Fruit fly (Drosophila melanogaster) whole organism, embryonic: ENCODE data around the gene Cubn.
A peak's percentile ranks its signal among the peaks of the same experiment; 100 is the strongest.

Experiments
- Adf1 ChIP-seq: fragments of 200-800 bp; sonication (Bioruptor generic); IDR thresholded peaks from 2 replicates; pipeline ENCODE4 v1.3.6; 2022; ENCODE audit warnings: missing biosample characterization, missing genetic modification characterization
- Awh ChIP-seq: fragments of 200-800 bp; sonication (Bioruptor generic); IDR thresholded peaks from 2 replicates; pipeline ENCODE4, ENCODE4 v1.3.6; 2022; ENCODE audit warnings: missing biosample characterization, missing genetic modification characterization
- Bgb ChIP-seq: fragments of 200-800 bp; sonication (Bioruptor generic); IDR thresholded peaks from 2 replicates; pipeline ENCODE4 v1.3.6; 2022; ENCODE audit warnings: missing biosample characterization, missing genetic modification characterization; ENCODE audit not compliant: partially characterized antibody
- CG10321 ChIP-seq: fragments of 200-800 bp; sonication (Bioruptor generic); IDR thresholded peaks from 2 replicates; pipeline ENCODE4 v1.3.6; 2022; ENCODE audit warnings: missing biosample characterization, missing genetic modification characterization
- CG10543 ChIP-seq: fragments of 200-800 bp; sonication (Bioruptor generic); optimal IDR thresholded peaks from 3 replicates; lab custom pipeline; 2017; ENCODE audit warnings: missing biosample characterization, mild to moderate bottlenecking, missing genetic modification characterization, moderate library complexity
- CG11560 ChIP-seq: fragments of 200-800 bp; sonication (Bioruptor generic); IDR thresholded peaks from 3 replicates; pipeline ENCODE4 v1.3.6; 2022; ENCODE audit warnings: missing biosample characterization, missing genetic modification characterization
- CG13123 ChIP-seq: fragments of 200-800 bp; sonication (Bioruptor generic); optimal IDR thresholded peaks from 2 replicates; lab custom pipeline; 2016; ENCODE audit warnings: missing biosample characterization, missing genetic modification characterization
- CG13287 ChIP-seq: fragments of 200-800 bp; sonication (Bioruptor generic); IDR thresholded peaks from 2 replicates; pipeline ENCODE4 v1.3.6; 2022; ENCODE audit warnings: missing biosample characterization, missing genetic modification characterization; ENCODE audit not compliant: partially characterized antibody
- CG30403 ChIP-seq: fragments of 200-800 bp; sonication (Bioruptor generic); optimal IDR thresholded peaks from 3 replicates; lab custom pipeline; 2016; ENCODE audit warnings: missing biosample characterization, missing genetic modification characterization
- CG3407 ChIP-seq: fragments of 200-800 bp; sonication (Bioruptor generic); optimal IDR thresholded peaks from 2 replicates; lab custom pipeline; 2018; ENCODE audit warnings: missing biosample characterization, mild to moderate bottlenecking, missing genetic modification characterization
- CG4854 ChIP-seq: fragments of 200-800 bp; sonication (Bioruptor generic); optimal IDR thresholded peaks from 2 replicates; lab custom pipeline; 2016; ENCODE audit warnings: missing biosample characterization, missing genetic modification characterization, inconsistent platforms
- CG7357 ChIP-seq: fragments of 200-800 bp; sonication (Bioruptor generic); IDR thresholded peaks from 3 replicates; pipeline ENCODE4 v1.3.6; 2022; ENCODE audit warnings: missing biosample characterization, missing genetic modification characterization
- CG7963 ChIP-seq: fragments of 200-800 bp; sonication (Bioruptor generic); IDR thresholded peaks from 3 replicates; pipeline ENCODE4 v1.3.6; 2022; ENCODE audit warnings: missing biosample characterization, missing genetic modification characterization; ENCODE audit not compliant: partially characterized antibody
- CG9817 ChIP-seq: fragments of 200-800 bp; sonication (Bioruptor generic); optimal IDR thresholded peaks from 2 replicates; lab custom pipeline; 2018; ENCODE audit warnings: missing biosample characterization, mild to moderate bottlenecking, missing genetic modification characterization, moderate library complexity
- Camta ChIP-seq: fragments of 200-800 bp; sonication (Bioruptor generic); optimal IDR thresholded peaks from 2 replicates; lab custom pipeline; 2016; ENCODE audit warnings: missing biosample characterization, missing genetic modification characterization
- CoRest ChIP-seq: fragments of 200-800 bp; sonication (Bioruptor generic); optimal IDR thresholded peaks from 3 replicates; lab custom pipeline; 2018; ENCODE audit warnings: missing biosample characterization, mild to moderate bottlenecking, missing genetic modification characterization, moderate library complexity
- Fer3 ChIP-seq: fragments of 200-800 bp; sonication (Bioruptor generic); optimal IDR thresholded peaks from 2 replicates; lab custom pipeline; 2018; ENCODE audit warnings: missing biosample characterization, mild to moderate bottlenecking, missing genetic modification characterization, moderate library complexity
- H15 ChIP-seq: fragments of 200-800 bp; sonication (Bioruptor generic); IDR thresholded peaks from 3 replicates; pipeline ENCODE4 v1.3.6; 2022; ENCODE audit warnings: missing biosample characterization, missing genetic modification characterization
- Hmr ChIP-seq: fragments of 200-800 bp; sonication (Bioruptor generic); optimal IDR thresholded peaks from 3 replicates; lab custom pipeline; 2017; ENCODE audit warnings: mild to moderate bottlenecking, missing biosample characterization, missing genetic modification reagents, missing genetic modification characterization
- Med ChIP-seq: fragments of 200-800 bp; sonication (Bioruptor generic); peaks from one replicate; lab custom pipeline; 2016; ENCODE audit warnings: missing biosample characterization, missing genetic modification characterization, mild to moderate bottlenecking, inconsistent platforms, moderate library complexity
- NFAT ChIP-seq: fragments of 200-800 bp; sonication (Bioruptor generic); IDR thresholded peaks from 2 replicates; pipeline ENCODE4 v1.3.6; 2022; ENCODE audit warnings: missing biosample characterization, missing genetic modification characterization
- Tbp ChIP-seq: fragments of >200 bp; optimal IDR thresholded peaks from 2 replicates; lab custom pipeline; 2018; ENCODE audit warnings: missing biosample characterization, missing genetic modification characterization
- Trl ChIP-seq, 3 experiments: fragments of >200 bp in 2 of 3; fragments of 200-800 bp in 1 of 3; sonication (Bioruptor generic) in 1 of 3; optimal IDR thresholded peaks; 2 replicates in 1 of 3; 3 replicates in 2 of 3; lab custom pipeline; 2016 to 2017; ENCODE audit warnings: missing biosample characterization in 1 of 3, missing genetic modification characterization in 1 of 3
- abd-A ChIP-seq: fragments of 200-800 bp; sonication (Bioruptor generic); optimal IDR thresholded peaks from 3 replicates; lab custom pipeline; 2019; ENCODE audit warnings: missing biosample characterization, mild to moderate bottlenecking, missing genetic modification characterization, moderate library complexity
- ac ChIP-seq: fragments of 200-800 bp; sonication (Bioruptor generic); optimal IDR thresholded peaks from 3 replicates; lab custom pipeline; 2017; ENCODE audit warnings: missing biosample characterization, mild to moderate bottlenecking, missing genetic modification characterization
- chinmo ChIP-seq: fragments of 200-800 bp; sonication (Bioruptor generic); IDR thresholded peaks from 4 replicates; pipeline ENCODE4 v1.3.6; 2022; ENCODE audit warnings: missing biosample characterization, missing genetic modification characterization; ENCODE audit not compliant: partially characterized antibody
- ci ChIP-seq: fragments of 200-800 bp; sonication (Bioruptor generic); IDR thresholded peaks from 3 replicates; pipeline ENCODE4 v1.3.6; 2022; ENCODE audit warnings: missing biosample characterization, missing genetic modification characterization
- exex ChIP-seq: fragments of 200-800 bp; sonication (Bioruptor generic); optimal IDR thresholded peaks from 4 replicates; lab custom pipeline; 2018; ENCODE audit warnings: missing biosample characterization, mild to moderate bottlenecking, missing genetic modification characterization, moderate library complexity
- grn ChIP-seq: fragments of 200-800 bp; sonication (Bioruptor generic); optimal IDR thresholded peaks from 3 replicates; lab custom pipeline; 2017; ENCODE audit warnings: missing biosample characterization, missing genetic modification characterization
- gro ChIP-seq: fragments of 200-800 bp; sonication (Bioruptor generic); optimal IDR thresholded peaks from 2 replicates; lab custom pipeline; 2016; ENCODE audit warnings: missing biosample characterization, missing genetic modification characterization
- gsb ChIP-seq: fragments of 200-800 bp; sonication (Bioruptor generic); IDR thresholded peaks from 2 replicates; pipeline ENCODE4 v1.3.6; 2022; ENCODE audit warnings: missing biosample characterization, missing genetic modification characterization
- nerfin-1 ChIP-seq: fragments of 200-800 bp; sonication (Bioruptor generic); optimal IDR thresholded peaks from 3 replicates; lab custom pipeline; 2019; ENCODE audit warnings: missing biosample characterization, mild to moderate bottlenecking, missing genetic modification characterization, moderate library complexity
- onecut ChIP-seq: fragments of 200-800 bp; sonication (Bioruptor generic); IDR thresholded peaks from 2 replicates; pipeline ENCODE4 v1.3.6; 2022; ENCODE audit warnings: missing biosample characterization, missing genetic modification characterization
- pb ChIP-seq: fragments of 200-800 bp; sonication (Bioruptor generic); optimal IDR thresholded peaks from 3 replicates; lab custom pipeline; 2016; ENCODE audit warnings: missing biosample characterization, missing genetic modification characterization
- pros ChIP-seq: fragments of 200-800 bp; sonication (Bioruptor generic); optimal IDR thresholded peaks from 3 replicates; lab custom pipeline; 2019; ENCODE audit warnings: missing biosample characterization, mild to moderate bottlenecking, missing genetic modification characterization, moderate library complexity
- schlank ChIP-seq: fragments of 200-800 bp; sonication (Bioruptor generic); optimal IDR thresholded peaks from 2 replicates; lab custom pipeline; 2018; ENCODE audit warnings: missing biosample characterization, mild to moderate bottlenecking, missing genetic modification characterization
- sens ChIP-seq: fragments of 200-800 bp; sonication (Bioruptor generic); peaks from one replicate; lab custom pipeline; 2016; ENCODE audit warnings: missing biosample characterization, missing genetic modification characterization
- sr ChIP-seq: fragments of 200-800 bp; sonication (Bioruptor generic); IDR thresholded peaks from 3 replicates; pipeline ENCODE4 v1.3.6; 2022; ENCODE audit warnings: missing biosample characterization, missing genetic modification characterization
- sug ChIP-seq: fragments of 200-800 bp; optimal IDR thresholded peaks from 2 replicates; lab custom pipeline; 2019; ENCODE audit warnings: missing biosample characterization, mild to moderate bottlenecking, missing genetic modification characterization, moderate library complexity
- tin ChIP-seq: fragments of 200-800 bp; sonication (Bioruptor generic); optimal IDR thresholded peaks from 3 replicates; lab custom pipeline; 2016; ENCODE audit warnings: missing biosample characterization, missing genetic modification characterization
- tll ChIP-seq, 2 experiments: fragments of 200-800 bp in 1 of 2; fragments of >200 bp in 1 of 2; sonication (Bioruptor generic) in 1 of 2; optimal IDR thresholded peaks; 2 replicates each; lab custom pipeline; 2017 to 2019; ENCODE audit warnings: missing biosample characterization in 2 of 2, missing genetic modification characterization in 2 of 2, mild to moderate bottlenecking in 1 of 2, moderate library complexity in 1 of 2

Cubn gene

DNA sequence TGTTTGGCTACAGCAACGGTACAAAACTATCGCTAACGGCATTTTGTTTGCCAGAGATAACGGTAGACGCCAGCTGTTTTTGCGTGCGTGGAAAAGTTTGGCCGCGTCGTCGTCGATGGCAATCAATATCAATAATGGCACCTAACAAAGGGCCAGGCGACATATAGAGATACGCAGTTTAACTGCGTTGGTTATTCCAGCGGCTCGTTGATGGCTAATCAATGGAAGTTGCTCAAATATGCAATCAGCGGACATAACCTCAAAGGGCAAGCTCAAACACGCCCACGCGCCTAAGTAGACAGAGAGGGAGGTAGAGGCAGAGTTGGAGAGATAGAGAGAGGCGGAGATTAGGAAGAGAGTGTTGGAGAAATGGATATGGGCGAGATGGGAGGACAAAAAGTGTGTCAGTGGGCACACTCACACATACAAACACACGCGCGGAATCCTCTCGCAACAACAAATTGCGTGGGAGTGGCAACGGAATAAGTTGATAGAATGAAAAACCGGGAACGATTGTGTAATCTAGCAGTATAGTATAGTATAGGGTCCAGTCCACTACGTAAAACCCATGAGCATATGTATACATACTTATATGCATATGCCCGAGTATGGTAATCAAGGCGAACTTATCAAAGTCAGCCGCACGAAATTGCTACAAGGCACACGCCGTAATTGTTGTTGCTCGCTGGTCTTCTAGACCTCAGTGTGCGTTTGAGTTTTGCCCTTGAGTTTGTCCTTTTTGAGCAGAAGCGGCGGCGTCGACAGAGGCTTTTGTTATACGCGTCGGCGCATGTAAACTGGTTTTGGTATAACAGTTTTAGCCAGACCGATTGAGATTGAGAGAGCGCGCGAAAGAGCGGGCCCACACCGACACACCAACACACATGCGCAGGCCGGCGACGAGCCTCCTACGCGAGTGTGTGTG lies 28.3 kb upstream of the Cubn start (continued):
- TF ChIP-seq CG11560 (tag; lab: Robert Waterston, UW) (no peak), CG10321 (GFP tag; lab: Robert Waterston, UW) (no peak), CG13123 (GFP tag; lab: Kevin White, UChicago) (no peak), CoRest (tag; lab: Kevin White, UChicago) (no peak), CG7357 (GFP tag; lab: Robert Waterston, UW) (no peak), sens (GFP tag; lab: Kevin White, UChicago) (peak; percentile 73), Bgb (GFP tag; lab: Robert Waterston, UW) (0 out of 2 replicates have a peak, but pooled peaks have one; percentile 8), grn (GFP tag; lab: Kevin White, UChicago) (peak; percentile 26), sug (tag; lab: Kevin White, UChicago) (peak; percentile 67), H15 (GFP tag; lab: Robert Waterston, UW) (no peak), Med (GFP tag; lab: Kevin White, UChicago) (peak; percentile 73), gsb (GFP tag; lab: Robert Waterston, UW) (no peak), pb (no peak), abd-A (tag; lab: Kevin White, UChicago) (peak; percentile 75), CG10543 (GFP tag; lab: Kevin White, UChicago) (peak; percentile 14), CG3407 (no peak), CG13287 (peak; percentile 24; the same call in 1 of the 2 replicates), nerfin-1 (tag; lab: Kevin White, UChicago) (no peak), ci (GFP tag; lab: Robert Waterston, UW) (0 out of 3 replicates have a peak, but pooled peaks have one; percentile 20), Hmr (GFP tag; lab: Kevin White, UChicago) (peak; percentile 12), tll (GFP tag; optimal IDR thresholded peaks at IDR 0.05; lab: Kevin White, UChicago) (no peak), NFAT (GFP tag; lab: Robert Waterston, UW) (no peak), chinmo (GFP tag; lab: Robert Waterston, UW) (0 out of 4 replicates have a peak, but pooled peaks have one; percentile 53), CG9817 (no peak), sr (GFP tag; lab: Robert Waterston, UW) (peak; percentile 75), pros (GFP tag; lab: Kevin White, UChicago) (no peak), CG4854 (GFP tag; lab: Kevin White, UChicago) (no peak), onecut (peak; percentile 45), ac (GFP tag; lab: Kevin White, UChicago) (no peak), tin (no peak), Awh (GFP tag; lab: Robert Waterston, UW) (peak; percentile 52), Trl (optimal IDR thresholded peaks at IDR 0.05; lab: Kevin White, UChicago) (peak; percentile 42 to 64), Trl (GFP tag; optimal IDR thresholded peaks at IDR 0.05; lab: Kevin White, UChicago) (peak; percentile 15), exex (peak; percentile 63), Adf1 (GFP tag; lab: Robert Waterston, UW) (peak; percentile 78; the same call in 1 of the 2 replicates), schlank (tag; lab: Kevin White, UChicago) (no peak), gro (GFP tag; lab: Kevin White, UChicago) (peak; percentile 3)

DNA sequence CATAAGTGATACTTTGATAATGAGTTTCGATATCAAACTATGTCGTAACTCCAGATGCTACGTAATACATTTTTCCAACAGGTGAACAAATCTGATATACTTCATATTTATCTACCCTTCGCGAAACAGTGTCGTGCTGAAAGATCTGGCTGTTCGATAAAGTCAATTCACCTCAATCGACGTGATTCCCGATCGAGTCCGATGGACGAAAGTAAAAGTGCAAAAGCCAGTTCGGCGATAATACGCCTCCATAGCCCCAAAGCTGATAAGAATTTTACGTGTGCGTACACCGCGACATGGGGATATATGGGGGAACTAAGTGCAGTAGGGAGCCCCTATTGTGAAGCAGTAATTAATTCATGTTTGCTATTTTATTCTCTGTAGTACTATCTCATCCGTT lies 27.0 kb upstream of the Cubn start:
- no peak for TF ChIP-seq CG7963
- peak; percentile 22 for TF ChIP-seq grn (GFP tag; lab: Kevin White, UChicago)
- TF ChIP-seq CG30403 (GFP tag; lab: Kevin White, UChicago): no peak
- TF ChIP-seq exex: peak; percentile 25
- no peak for TF ChIP-seq Tbp (GFP tag; lab: Kevin White, UChicago)
- no peak for TF ChIP-seq Camta
- no peak for TF ChIP-seq Fer3 (tag; lab: Kevin White, UChicago)
